Worm (Caenorhabditis elegans): ENCODE measurements around the gene DH11.5.
A peak's percentile ranks its signal among the peaks of the same experiment; 100 is the strongest.

DH11.5 gene

DNA sequence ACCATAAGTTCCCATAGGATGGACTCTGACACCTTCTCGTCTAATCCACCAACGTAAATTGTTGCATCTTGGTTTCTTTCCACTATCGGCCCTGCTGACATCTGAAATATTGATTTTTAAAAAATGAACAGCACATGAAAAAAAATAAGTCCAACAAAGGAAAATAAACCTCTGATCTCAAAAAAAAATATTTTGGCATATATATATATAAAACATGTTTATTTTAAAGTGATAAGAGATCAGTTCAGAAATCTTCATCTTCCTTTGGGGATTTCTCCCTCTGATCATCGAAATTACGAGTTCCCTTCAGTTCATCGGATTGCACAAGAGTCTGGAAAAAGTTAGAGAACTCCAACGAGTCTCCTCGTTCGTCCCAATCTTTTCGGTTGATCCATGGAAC is 59.3 kb downstream of the DH11.5 start, which contains the start of gene sap-49:
TSS of gene sap-49 (minus strand) at position 101 of the 400 bp plus-strand sequence.
- TF ChIP-seq blmp-1 (tag; optimal IDR thresholded peaks at IDR 0.05), result no peak
- TF ChIP-seq ama-1 (optimal IDR thresholded peaks at IDR 0.05), result no peak
- TF ChIP-seq snu-23 (GFP tag; optimal IDR thresholded peaks at IDR 0.05), result no peak
- no peak for TF ChIP-seq ceh-8 (GFP tag; optimal IDR thresholded peaks at IDR 0.05)
- no peak for TF ChIP-seq skn-1 (tag; optimal IDR thresholded peaks at IDR 0.05)
- TF ChIP-seq tbx-2 (tag; optimal IDR thresholded peaks at IDR 0.05), result no peak
- no peak for TF ChIP-seq pag-3 (tag; optimal IDR thresholded peaks at IDR 0.05; ENCODE audit: borderline replicate concordance, insufficient read depth)
- TF ChIP-seq mdl-1 (tag; optimal IDR thresholded peaks at IDR 0.05), result no peak
- no peak for TF ChIP-seq tlp-1 (tag; optimal IDR thresholded peaks at IDR 0.05)
- no peak for TF ChIP-seq C04F5.9 (tag; optimal IDR thresholded peaks at IDR 0.05)
- TF ChIP-seq F16B12.6 (tag; optimal IDR thresholded peaks at IDR 0.05), result no peak
- no peak for TF ChIP-seq egl-27 (tag; optimal IDR thresholded peaks at IDR 0.05)
- no peak for TF ChIP-seq C34B4.2 (tag; optimal IDR thresholded peaks at IDR 0.05)
- no peak for TF ChIP-seq unc-130 (tag; optimal IDR thresholded peaks at IDR 0.05)
- TF ChIP-seq nhr-85 (tag), result no peak
- no peak for TF ChIP-seq grh-1 (GFP tag; IDR thresholded peaks at IDR 0.05)
- TF ChIP-seq hlh-17 (GFP tag; optimal IDR thresholded peaks at IDR 0.05; ENCODE audit: borderline replicate concordance), result no peak

- no peak for TF ChIP-seq hpl-2 (GFP tag; optimal IDR thresholded peaks at IDR 0.05)
- no peak for TF ChIP-seq unc-130 (tag; optimal IDR thresholded peaks at IDR 0.05)
- TF ChIP-seq ztf-11 (tag; optimal IDR thresholded peaks at IDR 0.05), result no peak
- TF ChIP-seq ama-1 (optimal IDR thresholded peaks at IDR 0.05), result no peak
- TF ChIP-seq ztf-4 (tag; optimal IDR thresholded peaks at IDR 0.05), result no peak
- TF ChIP-seq ceh-8 (GFP tag; optimal IDR thresholded peaks at IDR 0.05), result no peak
- TF ChIP-seq tbx-2 (tag; optimal IDR thresholded peaks at IDR 0.05), result no peak
- TF ChIP-seq unc-62 (GFP tag; optimal IDR thresholded peaks at IDR 0.05), result no peak
- TF ChIP-seq jun-1 (tag; optimal IDR thresholded peaks at IDR 0.05), result no peak
- TF ChIP-seq egl-27 (tag; optimal IDR thresholded peaks at IDR 0.05), result no peak
- TF ChIP-seq snu-23 (GFP tag; optimal IDR thresholded peaks at IDR 0.05), result no peak
- no peak for TF ChIP-seq pag-3 (tag; optimal IDR thresholded peaks at IDR 0.05; ENCODE audit: borderline replicate concordance, insufficient read depth)
- TF ChIP-seq lin-15B (tag; optimal IDR thresholded peaks at IDR 0.05), result no peak
- TF ChIP-seq swsn-7 (tag; optimal IDR thresholded peaks at IDR 0.05), result no peak
- TF ChIP-seq nhr-19 (GFP tag; conservative IDR thresholded peaks at IDR 0.05), result no peak
- TF ChIP-seq lin-39 (tag; optimal IDR thresholded peaks at IDR 0.05), result no peak
- TF ChIP-seq lin-35 (GFP tag; optimal IDR thresholded peaks at IDR 0.05), result no peak
Measured at ce11 chrII:8037246-8037645, 60.8 kb downstream of the DH11.5 start, which contains the start of gene arp-6. TSS of gene arp-6 (minus strand) at chrII:8037346.

ce11 chrII:8037863-8038262 is 61.5 kb downstream of the DH11.5 start, which contains the start of gene C08B11.9:
TSS of gene C08B11.9 (minus strand) at chrII:8038169.
- TF ChIP-seq zag-1 (tag; optimal IDR thresholded peaks at IDR 0.05) (no peak), swsn-7 (tag; optimal IDR thresholded peaks at IDR 0.05) (no peak), lin-14 (GFP tag; optimal IDR thresholded peaks at IDR 0.05) (no peak), unc-98 (GFP tag; IDR thresholded peaks at IDR 0.05) (no peak), snpc-4 (tag; optimal IDR thresholded peaks at IDR 0.05) (no peak), lir-3 (tag; optimal IDR thresholded peaks at IDR 0.05; ENCODE audit: poor library complexity) (no peak), aly-2 (tag; optimal IDR thresholded peaks at IDR 0.05) (no peak), nhr-28 (tag; optimal IDR thresholded peaks at IDR 0.05) (no peak), lsy-2 (tag; optimal IDR thresholded peaks at IDR 0.05) (no peak), irx-1 (tag; optimal IDR thresholded peaks at IDR 0.05) (no peak), nhr-77 (tag; optimal IDR thresholded peaks at IDR 0.05) (no peak)

DNA sequence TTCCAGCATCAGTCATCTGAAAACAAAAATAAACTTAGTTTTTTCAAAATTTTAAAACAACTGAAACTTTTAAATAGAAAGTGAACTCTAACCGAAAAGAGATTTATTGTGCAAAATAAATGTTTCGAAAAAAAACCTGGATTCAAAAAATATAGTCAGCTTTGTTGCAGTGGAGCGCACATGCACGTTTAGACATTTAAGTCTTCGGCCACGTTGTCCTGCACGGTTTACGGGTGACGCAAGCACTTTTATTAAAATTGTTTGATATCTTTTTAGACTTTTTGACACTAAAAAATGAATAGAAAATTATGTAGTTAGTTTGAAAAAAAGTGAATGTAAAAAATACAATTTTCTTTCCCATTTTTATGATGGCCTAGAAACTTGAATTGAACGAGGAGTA is 63.0 kb downstream of the DH11.5 start, which contains the start of the genes ubh-4 and algn-6:
TSS of gene ubh-4 (minus strand) at position 182 of the 400 bp plus-strand sequence.
TSS of gene algn-6 (plus strand) at position 387 of the 400 bp plus-strand sequence.
- TF ChIP-seq snu-23 (GFP tag; optimal IDR thresholded peaks at IDR 0.05) (peak; percentile 69), egl-13 (tag; optimal IDR thresholded peaks at IDR 0.05) (peak; percentile 13), grh-1 (GFP tag; IDR thresholded peaks at IDR 0.05) (no peak), mep-1 (tag; optimal IDR thresholded peaks at IDR 0.05) (peak; percentile 78), ceh-88 (GFP tag; IDR thresholded peaks at IDR 0.05) (no peak), ets-5 (GFP tag; IDR thresholded peaks at IDR 0.05) (no peak), tlp-1 (tag; optimal IDR thresholded peaks at IDR 0.05) (no peak), swsn-7 (tag; optimal IDR thresholded peaks at IDR 0.05) (peak; percentile 46), lin-35 (GFP tag; optimal IDR thresholded peaks at IDR 0.05) (peak; percentile 62 to 80), fkh-8 (tag; optimal IDR thresholded peaks at IDR 0.05) (peak; percentile 49), ceh-90 (tag; optimal IDR thresholded peaks at IDR 0.05) (peak; percentile 66), elt-3 (tag; optimal IDR thresholded peaks at IDR 0.05) (peak in 1 of 6 experiments; percentile 49), zip-4 (GFP tag; optimal IDR thresholded peaks at IDR 0.05) (no peak), nhr-77 (tag; optimal IDR thresholded peaks at IDR 0.05) (peak; percentile 38), fos-1 (tag; optimal IDR thresholded peaks at IDR 0.05) (no peak), lin-14 (GFP tag; optimal IDR thresholded peaks at IDR 0.05) (peak; percentile 76), xbp-1 (tag; optimal IDR thresholded peaks at IDR 0.05) (peak; percentile 63), hlh-17 (GFP tag; optimal IDR thresholded peaks at IDR 0.05; ENCODE audit: borderline replicate concordance) (no peak), rnt-1 (tag; optimal IDR thresholded peaks at IDR 0.05) (peak; percentile 74)

Data from whole organism, L1 larva.